Fruit fly (Drosophila melanogaster) whole organism, prepupa: Measurements from ENCODE around the gene CG13407.

Source experiments
- Blimp-1 ChIP-seq: fragments of 200-800 bp; sonication (Bioruptor generic); optimal IDR thresholded peaks from 3 replicates; lab custom pipeline; 2017; ENCODE audit warnings: missing biosample characterization, missing genetic modification characterization, mild to moderate bottlenecking, moderate library complexity, missing genetic modification reagents
- CG10669 ChIP-seq: fragments of 200-800 bp; sonication (Bioruptor generic); optimal IDR thresholded peaks from 3 replicates; lab custom pipeline; 2018; ENCODE audit warnings: missing biosample characterization, mild to moderate bottlenecking, missing genetic modification characterization, moderate library complexity
- CG11762 ChIP-seq: fragments of 200-800 bp; sonication (Bioruptor generic); optimal IDR thresholded peaks from 3 replicates; lab custom pipeline; 2016; ENCODE audit warnings: missing biosample characterization, missing genetic modification characterization; ENCODE audit not compliant: insufficient read depth
- CG15336 ChIP-seq: fragments of 200-800 bp; sonication (Bioruptor generic); IDR thresholded peaks from 2 replicates; pipeline ENCODE4 v1.3.6; 2022; ENCODE audit warnings: missing biosample characterization, missing genetic modification characterization
- CG1621 ChIP-seq: fragments of 200-800 bp; sonication (Bioruptor generic); optimal IDR thresholded peaks from 3 replicates; lab custom pipeline; 2018; ENCODE audit warnings: missing biosample characterization, mild to moderate bottlenecking, missing genetic modification characterization
- CG16779 ChIP-seq: fragments of 200-800 bp; sonication (Bioruptor generic); optimal IDR thresholded peaks from 3 replicates; lab custom pipeline; 2017; ENCODE audit warnings: missing biosample characterization, mild to moderate bottlenecking, missing genetic modification characterization
- CG3032 ChIP-seq: fragments of 200-800 bp; optimal IDR thresholded peaks from 2 replicates; lab custom pipeline; 2019; ENCODE audit warnings: missing biosample characterization, mild to moderate bottlenecking, missing genetic modification characterization, moderate library complexity
- CG31627 ChIP-seq: fragments of 200-800 bp; sonication (Bioruptor generic); optimal IDR thresholded peaks from 3 replicates; lab custom pipeline; 2016; ENCODE audit warnings: missing biosample characterization, missing genetic modification characterization
- CG32006 ChIP-seq: fragments of 200-800 bp; sonication (Bioruptor generic); optimal IDR thresholded peaks from 3 replicates; lab custom pipeline; 2017; ENCODE audit warnings: missing biosample characterization, mild to moderate bottlenecking, missing genetic modification characterization
- CG34406 ChIP-seq: fragments of 200-800 bp; sonication (Bioruptor generic); optimal IDR thresholded peaks from 3 replicates; lab custom pipeline; 2016; ENCODE audit warnings: missing biosample characterization, missing genetic modification characterization
- CG3919 ChIP-seq: fragments of 200-800 bp; sonication (Bioruptor generic); optimal IDR thresholded peaks from 3 replicates; lab custom pipeline; 2016; ENCODE audit warnings: missing biosample characterization, missing genetic modification characterization
- CG4318 ChIP-seq: fragments of 200-800 bp; sonication (Bioruptor generic); optimal IDR thresholded peaks from 3 replicates; lab custom pipeline; 2017; ENCODE audit warnings: missing biosample characterization, mild to moderate bottlenecking, missing genetic modification characterization
- CG6163 ChIP-seq: fragments of 200-800 bp; sonication (Bioruptor generic); IDR thresholded peaks from 3 replicates; pipeline ENCODE4 v1.3.6; 2022; ENCODE audit warnings: missing biosample characterization, missing genetic modification characterization
- CG6276 ChIP-seq: fragments of 200-800 bp; sonication (Bioruptor generic); optimal IDR thresholded peaks from 2 replicates; lab custom pipeline; 2017; ENCODE audit warnings: missing biosample characterization, mild to moderate bottlenecking, missing genetic modification characterization
- CG6808 ChIP-seq: fragments of 200-800 bp; sonication (Bioruptor generic); optimal IDR thresholded peaks from 3 replicates; lab custom pipeline; 2017; ENCODE audit warnings: missing biosample characterization, missing genetic modification characterization, mild to moderate bottlenecking, moderate library complexity, missing genetic modification reagents
- CG6854 ChIP-seq: fragments of 200-800 bp; sonication (Bioruptor generic); optimal IDR thresholded peaks from 2 replicates; lab custom pipeline; 2017; ENCODE audit warnings: missing biosample characterization, mild to moderate bottlenecking, missing genetic modification characterization
- CG7368 ChIP-seq: fragments of 200-800 bp; sonication (Bioruptor generic); optimal IDR thresholded peaks from 3 replicates; lab custom pipeline; 2016; ENCODE audit warnings: missing biosample characterization, missing genetic modification characterization
- CG8119 ChIP-seq: fragments of 200-800 bp; sonication (Bioruptor generic); IDR thresholded peaks from 3 replicates; pipeline ENCODE4 v1.3.6; 2022; ENCODE audit warnings: missing biosample characterization, missing genetic modification characterization
- CG8632 ChIP-seq: fragments of 200-800 bp; sonication (Bioruptor generic); optimal IDR thresholded peaks from 3 replicates; lab custom pipeline; 2016; ENCODE audit warnings: missing biosample characterization, missing genetic modification characterization
- CG9139 ChIP-seq: fragments of 200-800 bp; sonication (Bioruptor generic); optimal IDR thresholded peaks from 3 replicates; lab custom pipeline; 2017; ENCODE audit warnings: missing biosample characterization, mild to moderate bottlenecking, missing genetic modification characterization
- Eip75B ChIP-seq: fragments of 200-800 bp; sonication (Bioruptor generic); optimal IDR thresholded peaks from 3 replicates; lab custom pipeline; 2016; ENCODE audit warnings: missing biosample characterization, missing genetic modification characterization
- Eip78C ChIP-seq: fragments of 200-800 bp; sonication (Bioruptor generic); peaks from one replicate; lab custom pipeline; 2016; ENCODE audit warnings: missing biosample characterization, missing genetic modification characterization
- Ets96B ChIP-seq: fragments of 200-800 bp; optimal IDR thresholded peaks from 2 replicates; lab custom pipeline; 2019; ENCODE audit warnings: missing biosample characterization, mild to moderate bottlenecking, missing genetic modification characterization, moderate library complexity
- Gug ChIP-seq: fragments of 200-800 bp; sonication (Bioruptor generic); IDR thresholded peaks from 2 replicates; pipeline ENCODE4 v1.3.6; 2022; ENCODE audit warnings: missing biosample characterization, missing genetic modification characterization
- Hr38 ChIP-seq: sonication (Bioruptor generic); optimal IDR thresholded peaks from 2 replicates; lab custom pipeline; 2016; ENCODE audit warnings: missing biosample characterization, missing genetic modification characterization
- Hr39 ChIP-seq: fragments of 200-800 bp; sonication (Bioruptor generic); optimal IDR thresholded peaks from 2 replicates; lab custom pipeline; 2016; ENCODE audit warnings: missing biosample characterization, missing genetic modification characterization
- Hr4 ChIP-seq: fragments of 200-800 bp; sonication (Bioruptor generic); optimal IDR thresholded peaks from 3 replicates; lab custom pipeline; 2016; ENCODE audit warnings: missing biosample characterization, missing genetic modification characterization
- Lpt ChIP-seq: fragments of 200-800 bp; sonication (Bioruptor generic); optimal IDR thresholded peaks from 3 replicates; lab custom pipeline; 2016; ENCODE audit warnings: missing biosample characterization, missing genetic modification characterization
- OdsH ChIP-seq: fragments of 200-800 bp; sonication (Bioruptor generic); optimal IDR thresholded peaks from 3 replicates; lab custom pipeline; 2016; ENCODE audit warnings: missing biosample characterization, missing genetic modification characterization
- Smox ChIP-seq: fragments of 200-800 bp; sonication (Bioruptor generic); optimal IDR thresholded peaks from 3 replicates; lab custom pipeline; 2016; ENCODE audit warnings: missing biosample characterization, missing genetic modification characterization
- Sox102F ChIP-seq: fragments of 200-800 bp; sonication (Bioruptor generic); optimal IDR thresholded peaks from 2 replicates; lab custom pipeline; 2016; ENCODE audit warnings: missing biosample characterization, mild to moderate bottlenecking, missing genetic modification characterization
- Sox14 ChIP-seq: fragments of 200-800 bp; sonication (Bioruptor generic); optimal IDR thresholded peaks from 3 replicates; lab custom pipeline; 2016; ENCODE audit warnings: missing biosample characterization, missing genetic modification characterization
- achi ChIP-seq: fragments of 200-800 bp; sonication (Bioruptor generic); optimal IDR thresholded peaks from 3 replicates; lab custom pipeline; 2016; ENCODE audit warnings: missing biosample characterization, missing genetic modification characterization
- dac ChIP-seq: fragments of 200-800 bp; sonication (Bioruptor generic); optimal IDR thresholded peaks from 2 replicates; lab custom pipeline; 2017; ENCODE audit warnings: missing biosample characterization, mild to moderate bottlenecking, missing genetic modification characterization
- dsx ChIP-seq: fragments of 200-800 bp; optimal IDR thresholded peaks from 3 replicates; lab custom pipeline; 2019; ENCODE audit warnings: missing biosample characterization, mild to moderate bottlenecking, missing genetic modification characterization, moderate library complexity; ENCODE audit not compliant: poor library complexity, severe bottlenecking
- eg ChIP-seq: fragments of 200-800 bp; sonication (Bioruptor generic); IDR thresholded peaks from 3 replicates; pipeline ENCODE4 v1.3.6; 2022; ENCODE audit warnings: missing biosample characterization, missing genetic modification characterization
- esn ChIP-seq: fragments of 200-800 bp; sonication (Bioruptor generic); optimal IDR thresholded peaks from 2 replicates; lab custom pipeline; 2016; ENCODE audit warnings: missing biosample characterization, mild to moderate bottlenecking, missing genetic modification characterization, moderate library complexity
- fd59A ChIP-seq: fragments of 200-800 bp; sonication (Bioruptor generic); optimal IDR thresholded peaks from 2 replicates; lab custom pipeline; 2017; ENCODE audit warnings: missing biosample characterization, mild to moderate bottlenecking, missing genetic modification characterization, missing genetic modification reagents
- fd85E ChIP-seq: fragments of 200-800 bp; sonication (Bioruptor generic); optimal IDR thresholded peaks from 3 replicates; lab custom pipeline; 2016; ENCODE audit warnings: missing biosample characterization, missing genetic modification characterization
- lz ChIP-seq: fragments of 200-800 bp; sonication (Bioruptor generic); optimal IDR thresholded peaks from 3 replicates; lab custom pipeline; 2016; ENCODE audit warnings: missing biosample characterization, missing genetic modification characterization
- net ChIP-seq: fragments of 200-800 bp; sonication (Bioruptor generic); optimal IDR thresholded peaks from 3 replicates; lab custom pipeline; 2016; ENCODE audit warnings: missing biosample characterization, missing genetic modification characterization
- pdm3 ChIP-seq: fragments of 200-800 bp; sonication (Bioruptor generic); optimal IDR thresholded peaks from 3 replicates; lab custom pipeline; 2016; ENCODE audit warnings: missing biosample characterization, missing genetic modification characterization
- salr ChIP-seq, 2 experiments: fragments of 200-800 bp; sonication (Bioruptor generic); optimal IDR thresholded peaks; 3 replicates each; lab custom pipeline; 2016 to 2018; ENCODE audit warnings: missing biosample characterization in 2 of 2, missing genetic modification characterization in 2 of 2, mild to moderate bottlenecking in 1 of 2
- spab ChIP-seq: fragments of 200-800 bp; sonication (Bioruptor generic); optimal IDR thresholded peaks from 2 replicates; lab custom pipeline; 2017; ENCODE audit warnings: missing biosample characterization, mild to moderate bottlenecking, missing genetic modification characterization, missing genetic modification reagents
- ss ChIP-seq, 2 experiments: fragments of 200-800 bp; sonication (Bioruptor generic); optimal IDR thresholded peaks; 2 replicates in 1 of 2; 3 replicates in 1 of 2; lab custom pipeline; 2017 to 2018; ENCODE audit warnings: mild to moderate bottlenecking in 2 of 2, missing biosample characterization in 2 of 2, missing genetic modification characterization in 2 of 2, moderate library complexity in 1 of 2
- vri ChIP-seq: fragments of 200-800 bp; sonication (Bioruptor generic); optimal IDR thresholded peaks from 3 replicates; lab custom pipeline; 2016; ENCODE audit warnings: missing biosample characterization, mild to moderate bottlenecking, missing genetic modification characterization

CG13407 gene

DNA sequence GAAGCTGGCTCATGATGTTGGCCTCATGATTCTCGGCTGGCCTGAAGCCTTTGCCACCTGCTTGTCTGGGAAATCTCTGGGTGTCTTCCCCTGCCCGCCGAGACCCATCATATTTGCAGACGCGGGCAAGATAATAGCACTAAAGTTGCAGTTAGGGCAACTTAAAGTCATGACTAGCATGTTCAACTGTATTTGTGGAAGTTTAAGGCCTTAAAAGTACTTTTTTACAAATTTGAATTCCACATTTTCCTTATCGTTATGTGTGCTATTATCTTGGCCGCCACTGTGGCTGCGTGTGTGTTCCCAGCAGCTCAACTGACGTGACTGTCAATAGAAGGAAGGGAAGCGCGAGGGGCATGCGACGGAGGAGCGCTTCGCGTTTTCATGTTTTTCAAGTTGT lies 35.9 kb downstream of the CG13407 start (continued):
- TF ChIP-seq Hr39 (peak; percentile 77), fd59A (GFP tag; lab: Kevin White, UChicago) (peak; percentile 87), pdm3 (peak; percentile 82), Hr4 (peak; percentile 88), CG15336 (GFP tag; lab: Robert Waterston, UW) (peak; percentile 92), eg (GFP tag; lab: Robert Waterston, UW) (peak; percentile 93), CG6808 (GFP tag; lab: Kevin White, UChicago) (peak; percentile 90), CG8632 (GFP tag; lab: Kevin White, UChicago) (peak; percentile 78), achi (peak; percentile 88), Eip75B (GFP tag; lab: Kevin White, UChicago) (peak; percentile 89), Ets96B (peak; percentile 91), Sox102F (GFP tag; lab: Kevin White, UChicago) (peak; percentile 71), spab (peak; percentile 90), Hr38 (GFP tag; lab: Kevin White, UChicago) (no peak)
- TF ChIP-seq, all 60 proteins: peak for 58

DNA sequence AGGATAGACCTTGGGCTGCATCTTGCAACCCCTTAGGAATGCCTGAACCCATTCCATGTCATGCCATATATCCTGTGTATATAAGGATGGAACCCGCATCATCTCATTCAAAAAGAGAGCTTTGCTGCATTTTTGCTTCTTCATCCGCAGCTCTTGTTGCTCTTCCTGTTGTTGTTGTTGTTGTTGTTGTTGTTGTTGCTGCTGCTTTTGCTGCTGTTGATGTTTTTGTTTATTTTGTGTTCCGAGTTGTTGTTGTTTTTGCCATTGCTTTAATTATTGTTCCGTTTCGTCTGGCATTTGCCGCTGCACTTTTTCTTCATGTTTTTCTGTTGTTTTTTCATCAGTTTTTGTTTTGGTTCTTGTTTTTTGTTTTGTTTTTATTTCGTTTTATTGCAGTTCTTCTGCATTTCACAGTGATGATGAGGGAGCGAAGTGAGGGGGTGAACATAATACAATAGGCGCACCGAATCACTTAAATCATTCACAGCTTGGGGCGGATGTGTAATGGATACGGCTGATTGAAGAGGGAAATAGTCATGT lies 36.8 kb downstream of the CG13407 start:
- no peak for TF ChIP-seq dac (GFP tag; lab: Kevin White, UChicago)
- TF ChIP-seq CG3919 = peak; percentile 7
- TF ChIP-seq Hr38 (GFP tag; lab: Kevin White, UChicago) = no peak
- peak; percentile 31 for TF ChIP-seq CG32006
- peak; percentile 72 for TF ChIP-seq CG7368 (GFP tag; lab: Kevin White, UChicago)
- TF ChIP-seq net = peak; percentile 58
- peak; percentile 84 for TF ChIP-seq CG6163
- TF ChIP-seq CG34406 = peak; percentile 42
- TF ChIP-seq CG6276 = peak; percentile 53
- peak; percentile 47 for TF ChIP-seq spab
- TF ChIP-seq Blimp-1 (GFP tag; lab: Kevin White, UChicago) = no peak
- TF ChIP-seq CG6808 (GFP tag; lab: Kevin White, UChicago) = peak; percentile 79
- TF ChIP-seq lz (GFP tag; lab: Kevin White, UChicago) = no peak
- peak; percentile 10 for TF ChIP-seq vri (GFP tag; lab: Kevin White, UChicago)
- no peak for TF ChIP-seq CG31627
- peak; percentile 33 for TF ChIP-seq pdm3
- TF ChIP-seq CG11762 (GFP tag; lab: Kevin White, UChicago) = peak; percentile 61
- no peak for TF ChIP-seq Gug (GFP tag; lab: Robert Waterston, UW)
- TF ChIP-seq CG15336 (GFP tag; lab: Robert Waterston, UW) = peak; percentile 46; the same call in 1 of the 2 replicates
- TF ChIP-seq CG3032 (tag; lab: Kevin White, UChicago) = peak; percentile 74
- peak; percentile 73 for TF ChIP-seq CG10669 (GFP tag; lab: Kevin White, UChicago)
- TF ChIP-seq CG16779 (tag; lab: Kevin White, UChicago) = peak; percentile 70
- peak; percentile 78 for TF ChIP-seq eg (GFP tag; lab: Robert Waterston, UW)
- no peak for TF ChIP-seq Eip75B (GFP tag; lab: Kevin White, UChicago)
- TF ChIP-seq dsx (GFP tag; lab: Kevin White, UChicago) = peak; percentile 47
- TF ChIP-seq CG8632 (GFP tag; lab: Kevin White, UChicago) = peak; percentile 40
- peak; percentile 81 for TF ChIP-seq CG9139 (GFP tag; lab: Kevin White, UChicago)
- peak; percentile 66 for TF ChIP-seq CG6854 (GFP tag; lab: Kevin White, UChicago)
- TF ChIP-seq esn (GFP tag; lab: Kevin White, UChicago) = no peak
- peak; percentile 19 for TF ChIP-seq fd85E (GFP tag; lab: Kevin White, UChicago)
- peak; percentile 17 for TF ChIP-seq Sox14 (GFP tag; lab: Kevin White, UChicago)
- peak; percentile 62 for TF ChIP-seq CG1621 (tag; lab: Kevin White, UChicago)
- peak; percentile 47; the same call in 1 of the 3 replicates for TF ChIP-seq CG8119 (GFP tag; lab: Robert Waterston, UW)
- TF ChIP-seq achi = peak; percentile 45
- TF ChIP-seq OdsH (GFP tag; lab: Kevin White, UChicago) = no peak
- peak; percentile 28 for TF ChIP-seq Eip78C
- no peak for TF ChIP-seq CG4318 (GFP tag; lab: Kevin White, UChicago)
- peak; percentile 52 to 59 for TF ChIP-seq salr (GFP tag; optimal IDR thresholded peaks at IDR 0.05; lab: Kevin White, UChicago)
- peak; percentile 73 for TF ChIP-seq ss (GFP tag; optimal IDR thresholded peaks at IDR 0.05; lab: Kevin White, UChicago)
- no peak for TF ChIP-seq Smox (GFP tag; lab: Kevin White, UChicago)
- no peak for TF ChIP-seq Hr39
- TF ChIP-seq Ets96B = peak; percentile 80
- peak; percentile 27 for TF ChIP-seq Lpt (GFP tag; lab: Kevin White, UChicago)
